Worm (Caenorhabditis elegans) whole organism, midembryonic: ENCODE data around the gene Y71H10B.1.

Experiments used
- T22C8.4 ChIP-seq: fragments of 200-800 bp; sonication (Bioruptor generic); IDR thresholded peaks from 2 replicates; pipeline ENCODE4 v1.3.6; 2022; ENCODE audit warnings: missing genetic modification characterization, missing compliant biosample characterization
- cog-1 ChIP-seq: sonication (generic microtip); optimal IDR thresholded peaks from 2 replicates; lab custom pipeline; 2016; ENCODE audit warnings: missing genetic modification characterization, missing compliant biosample characterization
- flt-1 ChIP-seq: fragments of 200-800 bp; sonication (Bioruptor generic); IDR thresholded peaks from 2 replicates; pipeline ENCODE4 v1.3.6; 2022; ENCODE audit warnings: missing genetic modification characterization, missing compliant biosample characterization
- klf-2 ChIP-seq: fragments of 200-800 bp; sonication (Bioruptor generic); conservative IDR thresholded peaks from 2 replicates; pipeline ENCODE4 v1.3.6; 2022; ENCODE audit warnings: missing genetic modification reagents, missing genetic modification characterization, missing compliant biosample characterization
- med-1 ChIP-seq: sonication (generic microtip); optimal IDR thresholded peaks from 2 replicates; lab custom pipeline; 2017; ENCODE audit warnings: missing genetic modification characterization, mild to moderate bottlenecking, missing compliant biosample characterization, antibody characterized with exemption, missing genetic modification reagents; ENCODE audit not compliant: insufficient read depth
- ref-1 ChIP-seq: fragments of 200-800 bp; sonication (Bioruptor generic); conservative IDR thresholded peaks from 2 replicates; pipeline ENCODE4 v1.3.6; 2022; ENCODE audit warnings: missing genetic modification reagents, missing genetic modification characterization, missing compliant biosample characterization
- tab-1 ChIP-seq: fragments of 200-800 bp; sonication (Bioruptor generic); IDR thresholded peaks from 2 replicates; pipeline ENCODE4 v1.3.6; 2022; ENCODE audit warnings: missing genetic modification characterization, missing compliant biosample characterization
- ztf-23 ChIP-seq: fragments of 200-800 bp; sonication (Bioruptor generic); IDR thresholded peaks from 2 replicates; pipeline ENCODE4 v1.3.6; 2022; ENCODE audit warnings: missing genetic modification reagents, missing genetic modification characterization, missing compliant biosample characterization
- ztf-29 ChIP-seq: fragments of 200-800 bp; sonication (Bioruptor generic); IDR thresholded peaks from 2 replicates; pipeline ENCODE4 v1.3.6; 2022; ENCODE audit warnings: missing genetic modification reagents, missing genetic modification characterization, missing compliant biosample characterization

Y71H10B.1 gene

DNA sequence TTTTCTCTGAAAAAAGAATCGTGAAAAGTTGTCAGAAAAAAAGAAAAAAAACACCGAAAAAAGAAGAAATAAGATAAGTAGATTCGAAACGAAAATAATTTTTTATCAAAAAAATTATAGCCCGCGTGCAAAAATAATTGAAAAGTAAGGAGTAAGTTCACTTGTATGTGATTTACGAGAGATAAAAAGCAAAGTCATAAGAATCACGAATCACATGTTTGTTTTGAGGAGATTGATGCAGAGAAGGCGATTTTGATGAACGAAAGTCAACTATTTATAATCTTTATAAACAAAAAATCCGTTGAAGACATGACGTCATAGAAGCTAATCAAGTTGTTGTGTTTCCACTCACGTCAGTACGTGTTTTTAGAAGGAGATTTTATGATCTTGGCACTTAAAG is at the start of gene Y71H10B.1:
TSS of gene Y71H10B.1 (minus strand) at position 6 of the 400 bp plus-strand sequence.
- TF ChIP-seq ref-1 (GFP tag; lab: Robert Waterston, UW) (no peak), ztf-29 (GFP tag; lab: Robert Waterston, UW) (no peak), med-1 (GFP tag; lab: Kevin White, UChicago) (no peak), ztf-23 (GFP tag; lab: Robert Waterston, UW) (no peak), cog-1 (tag; lab: Kevin White, UChicago) (no peak), flt-1 (GFP tag; lab: Robert Waterston, UW) (no peak), tab-1 (GFP tag; lab: Robert Waterston, UW) (no peak), T22C8.4 (GFP tag; lab: Robert Waterston, UW) (no peak), klf-2 (GFP tag; lab: Robert Waterston, UW) (no peak)

DNA sequence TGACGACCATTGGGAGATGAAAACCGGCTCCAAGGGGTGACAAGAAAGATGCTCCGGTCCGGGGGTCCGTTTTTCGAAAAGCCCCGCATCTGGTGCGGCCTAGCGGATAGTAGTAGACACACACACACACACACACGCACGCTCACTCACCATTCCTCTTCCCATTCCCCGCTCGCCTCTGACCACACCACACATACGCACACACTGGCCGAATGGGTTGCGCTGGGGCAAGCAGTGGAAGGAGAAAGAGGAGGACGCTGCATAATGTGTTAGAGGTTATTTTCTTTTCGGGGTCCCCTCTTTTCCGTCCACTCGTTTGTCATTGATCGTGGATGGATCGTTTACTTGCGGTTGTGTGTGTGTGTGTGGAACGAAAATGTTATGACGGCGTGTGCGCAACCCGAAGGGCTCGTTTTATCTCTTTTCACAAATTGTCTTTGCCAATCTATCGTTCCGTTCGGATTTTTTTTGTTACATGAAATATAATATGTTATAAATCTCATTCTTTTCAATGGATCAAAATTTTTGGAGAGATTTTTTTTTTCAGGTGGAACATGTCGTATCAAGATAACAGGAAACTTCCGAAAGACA is 45.3 kb upstream of the Y71H10B.1 start, which contains the start of gene vang-1:
TSS of gene vang-1 (plus strand) at position 541 of the 591 bp plus-strand sequence.
- peak; percentile 59 for TF ChIP-seq cog-1 (tag; lab: Kevin White, UChicago)
- TF ChIP-seq T22C8.4 (GFP tag; lab: Robert Waterston, UW): no peak
- TF ChIP-seq ztf-29 (GFP tag; lab: Robert Waterston, UW): peak; percentile 69
- TF ChIP-seq ref-1 (GFP tag; lab: Robert Waterston, UW): no peak
- no peak for TF ChIP-seq med-1 (GFP tag; lab: Kevin White, UChicago)
- TF ChIP-seq ztf-23 (GFP tag; lab: Robert Waterston, UW): peak; percentile 54; the same call in 1 of the 2 replicates
- 0 out of 2 replicates have a peak, but pooled peaks have one; percentile 60 for TF ChIP-seq klf-2 (GFP tag; lab: Robert Waterston, UW)
- peak; percentile 63; the same call in 1 of the 2 replicates for TF ChIP-seq tab-1 (GFP tag; lab: Robert Waterston, UW)
- TF ChIP-seq flt-1 (GFP tag; lab: Robert Waterston, UW): peak; percentile 83

DNA sequence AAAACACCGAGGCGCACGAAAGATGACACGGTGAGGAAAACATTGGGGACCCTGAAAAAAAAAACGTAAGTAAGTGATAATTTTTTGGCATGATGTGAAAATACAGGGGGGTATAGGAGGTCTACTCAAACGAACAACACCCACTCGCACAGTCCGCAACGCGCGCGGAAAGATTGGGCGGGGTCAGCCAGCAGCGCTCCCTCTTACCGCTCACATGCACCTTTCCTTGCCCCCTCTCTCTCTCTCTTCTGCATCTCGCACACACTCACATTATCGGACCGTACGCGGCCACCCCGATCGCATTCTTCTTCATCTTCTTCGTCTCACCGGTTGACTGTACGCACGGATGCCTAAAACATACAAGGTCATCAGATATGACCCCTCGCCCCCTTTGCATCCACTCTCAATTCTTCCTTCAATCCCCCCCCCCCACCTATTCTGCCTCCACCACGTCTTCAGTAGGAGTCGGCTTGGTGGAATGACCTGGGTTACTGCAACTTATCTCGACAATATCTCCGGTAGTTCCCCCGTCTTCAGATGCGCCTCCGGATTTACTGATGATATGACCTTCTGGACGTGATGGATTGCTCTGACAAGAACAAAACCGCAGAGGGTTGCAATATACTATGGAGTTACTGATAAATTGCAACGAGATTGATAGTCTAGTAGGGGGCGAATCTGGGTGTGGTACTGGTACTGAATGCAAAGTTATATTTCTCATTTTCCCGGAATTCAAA is 39.6 kb upstream of the Y71H10B.1 start, which contains the start of gene F53B3.5:
TSS of gene F53B3.5 (minus strand) at position 51 of the 737 bp plus-strand sequence.
- TF ChIP-seq med-1 (GFP tag; lab: Kevin White, UChicago) (no peak), flt-1 (GFP tag; lab: Robert Waterston, UW) (peak; percentile 67)

DNA sequence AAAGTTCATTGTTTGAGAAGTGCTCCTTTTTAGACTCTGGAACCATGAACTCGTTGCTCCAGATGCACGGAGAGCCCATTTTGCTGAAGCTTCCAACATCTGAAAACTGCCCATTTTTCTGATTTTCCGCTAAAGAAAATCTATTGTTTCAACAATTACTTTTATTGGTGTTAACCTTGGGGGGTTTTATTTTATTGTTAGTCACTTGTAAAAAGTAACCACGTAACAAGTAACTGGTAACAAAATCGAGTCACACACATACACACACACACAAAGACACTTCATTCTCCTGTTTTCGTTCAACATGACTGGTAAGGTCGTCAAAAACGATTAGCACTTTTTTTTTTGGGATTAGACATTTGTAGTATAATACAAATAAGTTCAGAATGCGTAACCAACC is 37.3 kb upstream of the Y71H10B.1 start:
- TF ChIP-seq ztf-23 (GFP tag; lab: Robert Waterston, UW) (no peak), cog-1 (tag; lab: Kevin White, UChicago) (no peak), ref-1 (GFP tag; lab: Robert Waterston, UW) (no peak), tab-1 (GFP tag; lab: Robert Waterston, UW) (no peak), T22C8.4 (GFP tag; lab: Robert Waterston, UW) (no peak), flt-1 (GFP tag; lab: Robert Waterston, UW) (no peak), ztf-29 (GFP tag; lab: Robert Waterston, UW) (no peak), med-1 (GFP tag; lab: Kevin White, UChicago) (no peak), klf-2 (GFP tag; lab: Robert Waterston, UW) (no peak)

DNA sequence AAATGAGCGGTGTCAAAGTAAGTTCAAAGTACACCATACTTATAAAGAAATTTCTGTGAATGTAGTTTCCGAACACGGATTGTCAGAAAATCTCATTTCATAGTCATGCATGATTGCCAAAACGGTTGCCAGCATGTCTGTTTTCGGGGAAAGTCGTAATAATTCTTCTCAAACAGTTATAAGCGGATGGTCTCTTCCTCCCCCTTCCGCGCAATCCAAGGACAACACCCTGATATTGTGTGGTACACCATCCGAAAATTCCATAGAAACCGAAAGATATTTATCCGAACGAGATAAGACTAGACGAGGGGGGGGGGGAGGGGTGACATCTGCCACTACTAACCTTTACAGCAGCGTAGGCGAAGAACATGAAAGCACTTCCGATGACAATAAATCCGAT is 34.5 kb upstream of the Y71H10B.1 start:
- TF ChIP-seq tab-1 (GFP tag; lab: Robert Waterston, UW) (no peak), klf-2 (GFP tag; lab: Robert Waterston, UW) (no peak), cog-1 (tag; lab: Kevin White, UChicago) (no peak), ztf-23 (GFP tag; lab: Robert Waterston, UW) (no peak), ref-1 (GFP tag; lab: Robert Waterston, UW) (no peak), med-1 (GFP tag; lab: Kevin White, UChicago) (no peak), T22C8.4 (GFP tag; lab: Robert Waterston, UW) (no peak), flt-1 (GFP tag; lab: Robert Waterston, UW) (no peak), ztf-29 (GFP tag; lab: Robert Waterston, UW) (no peak)

DNA sequence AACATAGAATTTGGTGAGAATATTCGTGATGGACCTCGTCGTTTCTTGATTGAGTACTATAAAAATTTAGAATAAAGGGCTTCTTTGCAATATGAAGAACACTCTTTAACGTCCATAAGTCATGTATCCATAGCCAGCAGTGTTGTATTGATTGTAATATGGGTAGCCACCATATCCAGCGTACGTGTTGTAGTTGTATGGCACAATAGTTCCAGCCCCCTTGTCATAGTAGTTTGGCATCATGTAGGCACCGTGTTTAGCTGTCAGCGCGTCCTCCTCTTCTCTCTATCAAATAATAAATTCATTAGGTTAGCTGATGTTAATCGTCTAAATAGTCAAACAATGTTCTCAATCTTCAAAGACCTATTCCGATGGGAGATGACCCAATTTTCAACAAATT is 33.2 kb upstream of the Y71H10B.1 start:
- TF ChIP-seq ztf-29 (GFP tag; lab: Robert Waterston, UW) (no peak), tab-1 (GFP tag; lab: Robert Waterston, UW) (no peak), ref-1 (GFP tag; lab: Robert Waterston, UW) (no peak), med-1 (GFP tag; lab: Kevin White, UChicago) (no peak), ztf-23 (GFP tag; lab: Robert Waterston, UW) (no peak), klf-2 (GFP tag; lab: Robert Waterston, UW) (no peak), flt-1 (GFP tag; lab: Robert Waterston, UW) (no peak), T22C8.4 (GFP tag; lab: Robert Waterston, UW) (no peak), cog-1 (tag; lab: Kevin White, UChicago) (no peak)

DNA sequence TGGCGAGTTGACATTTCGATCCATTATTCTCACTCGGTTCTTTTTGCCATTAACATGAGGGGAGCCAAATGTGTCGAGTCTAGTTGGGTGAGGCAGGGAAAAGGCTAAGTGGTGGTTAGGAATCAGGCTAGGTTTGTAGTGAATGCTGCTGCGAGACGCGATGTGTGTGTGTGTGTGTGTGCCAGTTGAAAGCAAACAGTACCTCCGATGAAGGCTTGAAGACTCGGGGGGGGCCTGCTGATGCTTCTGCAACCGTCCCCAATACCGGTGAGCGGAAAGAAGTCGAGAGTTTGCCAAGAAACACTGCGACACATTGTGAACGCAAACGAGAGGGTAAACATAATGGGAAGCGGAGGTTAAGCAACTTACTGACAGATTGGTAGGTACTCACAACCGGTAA is 30.9 kb upstream of the Y71H10B.1 start, which contains the start of gene F53B3.3:
TSS of gene F53B3.3 (minus strand) at position 101 of the 400 bp plus-strand sequence.
- TF ChIP-seq klf-2 (GFP tag; lab: Robert Waterston, UW): no peak
- TF ChIP-seq ztf-29 (GFP tag; lab: Robert Waterston, UW): 0 out of 2 replicates have a peak, but pooled peaks have one; percentile 12

DNA sequence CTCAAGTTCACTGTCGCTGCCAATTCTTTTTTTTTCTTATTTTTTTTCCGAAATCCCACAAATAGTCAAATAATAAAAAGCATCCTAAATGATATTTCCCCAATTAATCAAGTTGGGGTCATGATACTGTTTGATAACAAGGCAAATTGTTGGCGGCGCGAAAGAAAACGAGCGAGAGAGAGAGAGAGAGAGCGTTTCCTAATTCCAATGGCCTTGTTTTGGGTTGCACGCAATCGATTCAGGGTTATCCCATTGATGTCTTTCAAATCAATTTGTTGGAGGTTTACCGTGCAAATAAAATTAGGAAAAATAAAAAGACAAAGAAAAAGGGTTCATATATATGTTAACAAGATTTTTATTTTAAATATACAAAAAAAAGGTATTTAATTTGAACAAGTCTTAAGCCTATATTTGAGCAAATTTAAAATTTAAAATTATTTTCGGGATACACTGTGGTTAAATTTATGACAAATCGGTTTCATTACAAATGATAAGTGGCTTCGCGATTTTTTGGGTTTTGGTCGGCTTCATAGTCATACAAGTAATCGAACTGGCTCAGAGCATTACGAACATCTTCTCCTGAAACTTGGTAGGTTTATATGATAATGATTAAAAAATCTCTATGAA is 25.6 kb upstream of the Y71H10B.1 start:
- TF ChIP-seq cog-1 (tag; lab: Kevin White, UChicago): no peak
- TF ChIP-seq klf-2 (GFP tag; lab: Robert Waterston, UW): no peak
- TF ChIP-seq ztf-29 (GFP tag; lab: Robert Waterston, UW): no peak
- TF ChIP-seq ztf-23 (GFP tag; lab: Robert Waterston, UW): no peak
- TF ChIP-seq ref-1 (GFP tag; lab: Robert Waterston, UW): no peak
- no peak for TF ChIP-seq med-1 (GFP tag; lab: Kevin White, UChicago)
- TF ChIP-seq T22C8.4 (GFP tag; lab: Robert Waterston, UW): no peak
- TF ChIP-seq flt-1 (GFP tag; lab: Robert Waterston, UW): no peak
- TF ChIP-seq tab-1 (GFP tag; lab: Robert Waterston, UW): no peak
